Worm (Caenorhabditis elegans) whole organism, L4 larva: Measurements from ENCODE around the gene npax-3.

Experiments used
- F10B5.3 ChIP-seq: sonication (generic microtip); optimal IDR thresholded peaks from 2 replicates; lab custom pipeline; 2016; ENCODE audit warnings: mild to moderate bottlenecking, missing genetic modification characterization, missing compliant biosample characterization
- F26F4.8 ChIP-seq: fragments of 200-800 bp; sonication (Bioruptor generic); conservative IDR thresholded peaks from 2 replicates; pipeline ENCODE4 v1.3.6; 2022; ENCODE audit warnings: missing genetic modification characterization, missing compliant biosample characterization
- F44E2.7 ChIP-seq: fragments of 200-800 bp; sonication (Bioruptor generic); IDR thresholded peaks from 2 replicates; pipeline ENCODE4 v2.1.2; 2022; ENCODE audit warnings: missing genetic modification characterization, missing compliant biosample characterization
- T20F7.1 ChIP-seq: fragments of 200-800 bp; sonication (Bioruptor generic); optimal IDR thresholded peaks from 2 replicates; lab custom pipeline; 2018; ENCODE audit warnings: mild to moderate bottlenecking, missing genetic modification characterization, missing compliant biosample characterization
- Y75B8A.6 ChIP-seq: fragments of 200-800 bp; sonication (Bioruptor generic); IDR thresholded peaks from 2 replicates; pipeline ENCODE4 v1.3.6; 2022; ENCODE audit warnings: missing genetic modification reagents, missing genetic modification characterization, missing compliant biosample characterization
- ZK546.5 ChIP-seq, 2 experiments: sonication (generic microtip); optimal IDR thresholded peaks; 2 replicates each; lab custom pipeline; 2017; ENCODE audit warnings: missing biosample characterization in 2 of 2, missing genetic modification characterization in 2 of 2
- aha-1 ChIP-seq: fragments of 150-350 bp; peaks from one replicate; lab custom pipeline; 2014; ENCODE audit warnings: missing biosample characterization, missing genetic modification characterization
- ama-1 ChIP-seq: fragments of 150-350 bp; optimal IDR thresholded peaks from 2 replicates; lab custom pipeline; 2014; ENCODE audit warnings: inconsistent platforms, mixed read lengths
- arid-1 ChIP-seq: fragments of 200-800 bp; sonication (Bioruptor generic); conservative IDR thresholded peaks from 2 replicates; pipeline ENCODE4 v1.3.6; 2022; ENCODE audit warnings: missing genetic modification reagents, missing genetic modification characterization, missing compliant biosample characterization
- ceh-20 ChIP-seq: fragments of 200-800 bp; sonication (Bioruptor generic); IDR thresholded peaks from 2 replicates; pipeline ENCODE4 v1.3.6; 2022; ENCODE audit warnings: missing genetic modification reagents, missing genetic modification characterization, missing compliant biosample characterization
- ceh-44 ChIP-seq: fragments of 200-800 bp; sonication (Bioruptor generic); IDR thresholded peaks from 2 replicates; pipeline ENCODE4 v1.3.6; 2022; ENCODE audit warnings: missing genetic modification reagents, missing genetic modification characterization, missing compliant biosample characterization
- ces-1 ChIP-seq: fragments of 150-350 bp; sonication (generic microtip); optimal IDR thresholded peaks from 4 replicates; lab custom pipeline; 2014; ENCODE audit warnings: missing biosample characterization, missing genetic modification reagents, missing genetic modification characterization
- ctbp-1 ChIP-seq: fragments of 200-800 bp; sonication (Bioruptor generic); IDR thresholded peaks from 2 replicates; pipeline ENCODE4 v1.3.6; 2022; ENCODE audit warnings: missing genetic modification reagents, missing genetic modification characterization, missing compliant biosample characterization
- daf-16 ChIP-seq, 3 experiments: sonication (generic microtip); optimal IDR thresholded peaks; 2 replicates each; lab custom pipeline; 2016 to 2017; ENCODE audit warnings: missing genetic modification characterization in 3 of 3, missing genetic modification reagents in 3 of 3, mild to moderate bottlenecking in 2 of 3, missing compliant biosample characterization in 2 of 3, missing biosample characterization in 1 of 3, moderate library complexity in 1 of 3
- dmd-9 ChIP-seq: fragments of 200-800 bp; sonication (Bioruptor generic); IDR thresholded peaks from 2 replicates; pipeline ENCODE4 v1.3.6; 2022; ENCODE audit warnings: missing genetic modification reagents, missing genetic modification characterization, missing compliant biosample characterization
- dpl-1 ChIP-seq: fragments of 150-350 bp; optimal IDR thresholded peaks from 2 replicates; lab custom pipeline; 2014; ENCODE audit warnings: missing biosample characterization, missing genetic modification reagents, missing genetic modification characterization
- dve-1 ChIP-seq: sonication (generic microtip); optimal IDR thresholded peaks from 2 replicates; lab custom pipeline; 2017; ENCODE audit warnings: antibody characterized with exemption, mild to moderate bottlenecking, missing genetic modification characterization, missing compliant biosample characterization; ENCODE audit not compliant: insufficient read depth
- egl-27 ChIP-seq: sonication (generic microtip); optimal IDR thresholded peaks from 3 replicates; lab custom pipeline; 2017; ENCODE audit warnings: missing biosample characterization, missing genetic modification reagents, missing genetic modification characterization
- fos-1 ChIP-seq: fragments of 150-350 bp; optimal IDR thresholded peaks from 2 replicates; lab custom pipeline; 2014; ENCODE audit warnings: missing biosample characterization, missing genetic modification characterization
- hlh-30 ChIP-seq: sonication (generic microtip); optimal IDR thresholded peaks from 2 replicates; lab custom pipeline; 2017; ENCODE audit warnings: antibody characterized with exemption, mild to moderate bottlenecking, missing genetic modification characterization, missing compliant biosample characterization; ENCODE audit not compliant: insufficient read depth
- lim-7 ChIP-seq: fragments of 200-800 bp; sonication (Bioruptor generic); IDR thresholded peaks from 2 replicates; pipeline ENCODE4 v1.3.6; 2022; ENCODE audit warnings: missing genetic modification characterization, missing compliant biosample characterization
- lin-39 ChIP-seq: fragments of 150-350 bp; optimal IDR thresholded peaks from 2 replicates; lab custom pipeline; 2014; ENCODE audit warnings: missing biosample characterization, missing genetic modification reagents, missing genetic modification characterization
- lsy-2 ChIP-seq, 2 experiments: fragments of 150-350 bp in 1 of 2; sonication (generic microtip) in 1 of 2; optimal IDR thresholded peaks; 2 replicates each; lab custom pipeline; 2014 to 2017; ENCODE audit warnings: missing biosample characterization in 2 of 2, missing genetic modification characterization in 2 of 2
- mep-1 ChIP-seq: fragments of 150-350 bp; sonication (generic microtip); optimal IDR thresholded peaks from 3 replicates; lab custom pipeline; 2014; ENCODE audit warnings: missing biosample characterization, missing genetic modification characterization
- mxl-3 ChIP-seq: fragments of 200-800 bp; sonication (Bioruptor generic); optimal IDR thresholded peaks from 2 replicates; lab custom pipeline; 2018; ENCODE audit warnings: mild to moderate bottlenecking, missing genetic modification characterization, missing compliant biosample characterization
- nhr-102 ChIP-seq: sonication (generic microtip); optimal IDR thresholded peaks from 2 replicates; lab custom pipeline; 2016; ENCODE audit warnings: mild to moderate bottlenecking, missing genetic modification characterization, moderate library complexity, missing compliant biosample characterization
- nhr-11 ChIP-seq: fragments of 150-350 bp; optimal IDR thresholded peaks from 2 replicates; lab custom pipeline; 2014; ENCODE audit warnings: missing biosample characterization, missing genetic modification characterization
- nhr-237 ChIP-seq: sonication (generic microtip); optimal IDR thresholded peaks from 2 replicates; lab custom pipeline; 2017; ENCODE audit warnings: missing biosample characterization, missing genetic modification characterization
- nhr-28 ChIP-seq: fragments of 150-350 bp; optimal IDR thresholded peaks from 2 replicates; lab custom pipeline; 2014; ENCODE audit warnings: missing biosample characterization, missing genetic modification characterization
- nhr-48 ChIP-seq: sonication (generic microtip); optimal IDR thresholded peaks from 2 replicates; lab custom pipeline; 2016; ENCODE audit warnings: mild to moderate bottlenecking, missing genetic modification characterization, missing compliant biosample characterization
- nhr-6 ChIP-seq: fragments of 150-350 bp; optimal IDR thresholded peaks from 2 replicates; lab custom pipeline; 2014; ENCODE audit warnings: missing biosample characterization, missing genetic modification characterization
- php-3 ChIP-seq: fragments of 200-800 bp; sonication (Bioruptor generic); IDR thresholded peaks from 2 replicates; pipeline ENCODE4 v1.3.6; 2022; ENCODE audit warnings: missing genetic modification reagents, missing genetic modification characterization, missing compliant biosample characterization
- pqm-1 ChIP-seq: sonication (generic microtip); optimal IDR thresholded peaks from 2 replicates; lab custom pipeline; 2017; ENCODE audit warnings: missing biosample characterization, missing genetic modification characterization
- rbr-2 ChIP-seq: sonication (generic microtip); optimal IDR thresholded peaks from 2 replicates; lab custom pipeline; 2016; ENCODE audit warnings: missing genotype, missing genetic modification characterization, missing compliant biosample characterization
- saeg-2 ChIP-seq: fragments of 200-800 bp; sonication (Bioruptor generic); IDR thresholded peaks from 2 replicates; pipeline ENCODE4 v1.3.6; 2022; ENCODE audit warnings: missing genetic modification reagents, missing genetic modification characterization, missing compliant biosample characterization
- sdz-12 ChIP-seq: fragments of 200-800 bp; sonication (Bioruptor generic); optimal IDR thresholded peaks from 2 replicates; lab custom pipeline; 2018; ENCODE audit warnings: mild to moderate bottlenecking, missing genetic modification characterization, missing compliant biosample characterization
- set-16 ChIP-seq: fragments of 200-800 bp; sonication (Bioruptor generic); IDR thresholded peaks from 2 replicates; pipeline ENCODE4 v1.3.6; 2022; ENCODE audit warnings: missing genetic modification reagents, missing genetic modification characterization, missing compliant biosample characterization
- snpc-4 ChIP-seq: fragments of 150-350 bp; optimal IDR thresholded peaks from 2 replicates; lab custom pipeline; 2014; ENCODE audit warnings: missing biosample characterization, missing genetic modification characterization
- tag-97 ChIP-seq: fragments of 200-800 bp; sonication (Bioruptor generic); IDR thresholded peaks from 2 replicates; pipeline ENCODE4 v1.3.6; 2022; ENCODE audit warnings: missing genetic modification characterization, missing compliant biosample characterization
- tra-1 ChIP-seq: fragments of 200-800 bp; sonication (Bioruptor generic); IDR thresholded peaks from 2 replicates; pipeline ENCODE4 v1.3.6; 2022; ENCODE audit warnings: missing genetic modification reagents, missing genetic modification characterization, missing compliant biosample characterization
- zip-2 ChIP-seq: fragments of 150-350 bp; optimal IDR thresholded peaks from 2 replicates; lab custom pipeline; 2014; ENCODE audit warnings: missing biosample characterization, missing genetic modification characterization
- ztf-7 ChIP-seq: fragments of 150-350 bp; optimal IDR thresholded peaks from 2 replicates; lab custom pipeline; 2014; ENCODE audit warnings: missing biosample characterization, missing genetic modification characterization

The npax-3 gene

DNA sequence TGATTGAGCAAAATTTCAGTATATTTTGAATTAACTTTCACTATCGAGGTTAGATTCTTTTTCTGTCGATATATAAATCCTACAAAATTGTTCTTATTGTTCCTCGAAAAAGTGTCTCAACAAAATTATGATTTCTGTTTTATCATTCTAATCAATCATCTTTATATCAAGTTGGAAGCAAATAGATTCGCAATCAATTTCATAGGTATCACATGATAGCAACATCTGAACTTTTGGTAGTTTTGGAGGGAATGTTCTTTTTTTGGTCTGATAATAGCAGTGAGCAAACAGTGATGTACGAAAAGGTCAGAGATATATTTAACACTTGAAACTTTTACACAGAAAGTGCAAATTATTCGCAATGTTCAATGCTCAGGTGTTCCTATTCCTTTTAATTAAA lies 17.1 kb downstream of the npax-3 start (continued):
- TF ChIP-seq egl-27 (tag; lab: Kevin White, UChicago) (no peak), aha-1 (tag; lab: Kevin White, UChicago) (peak; percentile 85), php-3 (GFP tag; lab: Robert Waterston, UW) (peak; percentile 91), saeg-2 (GFP tag; lab: Robert Waterston, UW) (no peak), rbr-2 (tag; lab: Kevin White, UChicago) (no peak), tag-97 (GFP tag; lab: Robert Waterston, UW) (no peak), arid-1 (GFP tag; lab: Robert Waterston, UW) (0 out of 2 replicates have a peak, but pooled peaks have one; percentile 21), fos-1 (no peak), ctbp-1 (GFP tag; lab: Robert Waterston, UW) (no peak), mep-1 (tag; lab: Kevin White, UChicago) (peak; percentile 5), F26F4.8 (GFP tag; lab: Robert Waterston, UW) (no peak), hlh-30 (peak; percentile 62), set-16 (no peak), Y75B8A.6 (GFP tag; lab: Robert Waterston, UW) (no peak), ama-1 (lab: Kevin White, UChicago) (no peak), sdz-12 (no peak), ceh-20 (0 out of 2 replicates have a peak, but pooled peaks have one; percentile 51), dmd-9 (GFP tag; lab: Robert Waterston, UW) (no peak), nhr-102 (no peak), T20F7.1 (GFP tag; lab: Kevin White, UChicago) (no peak), lin-39 (tag; lab: Kevin White, UChicago) (no peak), ztf-7 (tag; lab: Kevin White, UChicago) (no peak), F44E2.7 (GFP tag; lab: Robert Waterston, UW) (no peak), daf-16 (GFP tag; optimal IDR thresholded peaks at IDR 0.05; lab: Kevin White, UChicago) (no peak), daf-16 (tag; optimal IDR thresholded peaks at IDR 0.05; lab: Kevin White, UChicago) (peak; percentile 60), tra-1 (0 out of 2 replicates have a peak, but pooled peaks have one; percentile 35), dpl-1 (GFP tag; lab: Kevin White, UChicago) (no peak), F10B5.3 (tag; lab: Kevin White, UChicago) (no peak), mxl-3 (GFP tag; lab: Kevin White, UChicago) (peak; percentile 12), nhr-237 (no peak), nhr-6 (tag; lab: Kevin White, UChicago) (no peak), lsy-2 (tag; optimal IDR thresholded peaks at IDR 0.05; lab: Kevin White, UChicago) (peak in 1 of 2 experiments; percentile 26), ces-1 (GFP tag; lab: Kevin White, UChicago) (no peak), pqm-1 (tag; lab: Kevin White, UChicago) (peak; percentile 92), lim-7 (GFP tag; lab: Robert Waterston, UW) (no peak)

DNA sequence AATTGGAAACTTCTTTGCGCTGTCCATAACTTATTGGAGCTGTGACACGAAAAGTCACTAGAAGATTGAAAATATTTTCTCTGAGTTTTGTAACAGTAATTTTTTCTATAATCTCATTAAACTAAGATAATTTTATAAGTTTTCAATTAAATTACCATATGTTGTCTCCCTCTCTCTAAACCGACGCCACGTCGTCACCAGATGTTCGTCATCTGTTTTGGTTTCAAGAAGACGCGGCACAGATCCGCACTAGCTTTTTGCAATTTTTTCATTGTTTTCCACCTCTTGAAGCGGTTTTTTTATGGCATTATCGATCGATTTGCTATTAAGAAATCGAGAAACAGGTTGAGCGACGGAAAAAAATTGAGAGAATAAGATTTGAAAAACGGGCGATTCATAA lies 24.0 kb downstream of the npax-3 start:
- TF ChIP-seq nhr-48 (tag; lab: Kevin White, UChicago) = no peak
- peak; percentile 56 for TF ChIP-seq aha-1 (tag; lab: Kevin White, UChicago)

DNA sequence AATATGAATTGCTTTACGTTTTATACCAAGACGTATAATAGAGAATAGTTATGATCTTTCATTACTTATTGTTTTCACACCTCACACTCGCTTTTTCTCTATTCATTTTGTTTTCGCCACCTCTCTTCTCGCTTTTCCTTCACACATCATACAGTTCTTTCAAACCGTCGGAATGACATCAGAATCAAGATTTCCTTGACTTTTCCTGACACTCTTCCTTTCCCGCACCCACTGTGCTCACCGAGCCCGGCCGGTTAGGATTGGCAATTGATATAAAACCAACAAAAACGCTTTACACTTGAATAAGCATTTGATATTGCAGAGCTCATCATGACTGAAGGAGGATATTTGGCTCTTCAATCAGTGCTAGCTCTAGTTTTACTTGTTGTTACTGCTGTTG lies 28.6 kb downstream of the npax-3 start, which contains the start of gene zipt-2.1:
zipt-2.1 (plus strand) TSS at position 301 of the 400 bp plus-strand sequence.
- TF ChIP-seq dpl-1 (GFP tag; lab: Kevin White, UChicago) = no peak
- TF ChIP-seq rbr-2 (tag; lab: Kevin White, UChicago) = no peak
- no peak for TF ChIP-seq zip-2 (tag; lab: Kevin White, UChicago)
- TF ChIP-seq aha-1 (tag; lab: Kevin White, UChicago) = peak; percentile 67

DNA sequence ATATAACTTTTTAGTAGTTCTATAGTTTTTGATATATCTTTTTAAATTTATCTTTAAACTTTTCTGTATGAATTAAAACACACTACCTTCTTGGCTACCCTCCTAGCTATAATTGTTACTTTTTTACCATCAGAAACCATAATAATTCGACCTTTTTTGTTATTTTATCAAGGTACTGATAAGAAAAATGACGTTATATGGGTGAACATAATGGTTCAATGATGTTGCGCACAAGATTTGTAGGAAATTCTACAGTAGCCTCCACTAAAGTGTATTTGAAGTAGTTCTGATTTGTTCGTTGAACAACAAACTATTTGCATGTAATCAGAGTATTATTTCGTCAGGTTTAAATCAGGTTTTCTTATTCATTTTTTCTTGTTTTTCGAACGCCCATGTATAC lies 29.3 kb downstream of the npax-3 start:
- TF ChIP-seq snpc-4 (no peak), nhr-11 (no peak), dve-1 (tag; lab: Kevin White, UChicago) (peak; percentile 13), nhr-48 (tag; lab: Kevin White, UChicago) (no peak), pqm-1 (tag; lab: Kevin White, UChicago) (peak; percentile 44), nhr-28 (tag; lab: Kevin White, UChicago) (peak; percentile 74), ZK546.5 (tag; optimal IDR thresholded peaks at IDR 0.05; lab: Kevin White, UChicago) (no peak), daf-16 (GFP tag; optimal IDR thresholded peaks at IDR 0.05; lab: Kevin White, UChicago) (no peak), daf-16 (tag; optimal IDR thresholded peaks at IDR 0.05; lab: Kevin White, UChicago) (peak; percentile 25), ceh-44 (GFP tag; lab: Robert Waterston, UW) (no peak)
